Fruit fly (Drosophila melanogaster): ENCODE measurements around the gene RPA2.
A peak's percentile ranks its signal among the peaks of the same experiment; 100 is the strongest.

RPA2 gene

DNA sequence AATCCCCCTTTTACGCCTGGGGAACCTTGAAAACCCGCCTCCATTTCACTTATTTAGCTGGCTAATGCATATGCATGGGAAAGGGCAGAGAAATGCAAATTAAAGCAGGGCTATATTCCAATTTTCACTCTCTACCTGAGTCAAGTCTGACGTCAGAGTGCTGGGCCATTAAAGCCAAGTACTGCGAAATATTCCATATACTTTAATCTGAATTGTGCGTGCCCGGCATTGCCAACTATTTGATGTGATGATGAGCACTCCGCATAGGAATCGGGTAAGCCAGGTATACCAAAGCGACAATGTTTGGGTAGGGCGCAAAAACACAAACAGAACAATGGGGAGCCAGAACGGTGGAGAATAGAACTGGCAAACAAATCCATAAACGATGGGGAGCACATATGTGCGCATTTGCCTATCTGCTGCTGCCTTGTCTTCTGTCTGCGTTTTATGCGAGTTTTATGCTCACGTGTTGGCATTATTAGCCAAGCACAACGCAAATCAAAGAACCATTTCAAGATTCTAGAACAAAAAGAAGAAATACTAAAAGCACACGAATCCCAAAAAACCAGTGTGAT is 46.3 kb downstream of the RPA2 start:
- TF ChIP-seq gfzf (GFP tag; optimal IDR thresholded peaks at IDR 0.05) (no peak), CG7357 (GFP tag; IDR thresholded peaks at IDR 0.05) (no peak), row (GFP tag; IDR thresholded peaks at IDR 0.05) (no peak), CG16815 (GFP tag; optimal IDR thresholded peaks at IDR 0.05) (no peak), B-H2 (GFP tag; optimal IDR thresholded peaks at IDR 0.05) (peak; percentile 16), CG1603 (tag; optimal IDR thresholded peaks at IDR 0.05) (no peak), CG34376 (GFP tag; optimal IDR thresholded peaks at IDR 0.05) (no peak), pfk (GFP tag; optimal IDR thresholded peaks at IDR 0.05) (no peak), abd-A (tag; optimal IDR thresholded peaks at IDR 0.05) (peak; percentile 44), CG8290 (GFP tag; optimal IDR thresholded peaks at IDR 0.05) (no peak), CG8290 (tag; optimal IDR thresholded peaks at IDR 0.05) (peak in 1 of 2 experiments; percentile 52), Med (GFP tag) (peak; percentile 67), sd (tag; optimal IDR thresholded peaks at IDR 0.05) (peak; percentile 49), CoRest (tag; optimal IDR thresholded peaks at IDR 0.05) (no peak), Eip74EF (GFP tag; optimal IDR thresholded peaks at IDR 0.05) (no peak), psq (GFP tag; optimal IDR thresholded peaks at IDR 0.05) (no peak), CG3407 (GFP tag; optimal IDR thresholded peaks at IDR 0.05) (no peak), ac (GFP tag; optimal IDR thresholded peaks at IDR 0.05) (no peak), NFAT (GFP tag; IDR thresholded peaks at IDR 0.05) (peak; percentile 23; the same call in 1 of the 2 replicates), CG13894 (tag; optimal IDR thresholded peaks at IDR 0.05) (peak; percentile 66), so (GFP tag; IDR thresholded peaks at IDR 0.05) (0 out of 3 replicates have a peak, but pooled peaks have one; percentile 23), bigmax (GFP tag; optimal IDR thresholded peaks at IDR 0.05) (no peak), Hmr (GFP tag; optimal IDR thresholded peaks at IDR 0.05) (peak; percentile 3), CG13624 (GFP tag; optimal IDR thresholded peaks at IDR 0.05) (peak; percentile 35), schlank (tag; optimal IDR thresholded peaks at IDR 0.05) (no peak), sima (GFP tag; optimal IDR thresholded peaks at IDR 0.05) (no peak), cwo (GFP tag; optimal IDR thresholded peaks at IDR 0.05) (peak; percentile 81), CG18599 (GFP tag; optimal IDR thresholded peaks at IDR 0.05) (peak; percentile 12), CG34422 (GFP tag; IDR thresholded peaks at IDR 0.05) (no peak), lmd (GFP tag; IDR thresholded peaks at IDR 0.05) (no peak), vvl (GFP tag; IDR thresholded peaks at IDR 0.05) (peak; percentile 59; the same call in 1 of the 2 replicates), tup (GFP tag; optimal IDR thresholded peaks at IDR 0.05) (no peak), chinmo (GFP tag; IDR thresholded peaks at IDR 0.05; ENCODE audit: partially characterized antibody) (0 out of 4 replicates have a peak, but pooled peaks have one; percentile 47), Oaz (GFP tag; IDR thresholded peaks at IDR 0.05) (no peak), CkIIα-i1 (GFP tag; IDR thresholded peaks at IDR 0.05) (no peak), CG12769 (tag; optimal IDR thresholded peaks at IDR 0.05) (peak; percentile 58), Mes4 (GFP tag; optimal IDR thresholded peaks at IDR 0.05) (no peak), Adf1 (GFP tag; IDR thresholded peaks at IDR 0.05) (no peak), gsb-n (tag; optimal IDR thresholded peaks at IDR 0.05) (no peak)

dm6 chr2L:20878463-20878862 is 47.5 kb downstream of the RPA2 start:
- peak; percentile 69 for TF ChIP-seq gem (tag; optimal IDR thresholded peaks at IDR 0.05)
- peak in 1 of 2 experiments; percentile 15 for TF ChIP-seq Eip74EF (GFP tag; optimal IDR thresholded peaks at IDR 0.05)
- TF ChIP-seq sens (GFP tag): peak; percentile 2
- TF ChIP-seq Med (GFP tag): peak; percentile 32
- TF ChIP-seq Doc3 (GFP tag; IDR thresholded peaks at IDR 0.05; ENCODE audit: partially characterized antibody): no peak
- TF ChIP-seq cato (GFP tag; optimal IDR thresholded peaks at IDR 0.05; ENCODE audit: borderline replicate concordance): no peak
- peak in 1 of 2 experiments; percentile 10 for TF ChIP-seq Hr78 (GFP tag; optimal IDR thresholded peaks at IDR 0.05)
- TF ChIP-seq Ets65A (GFP tag): peak; percentile 75
- TF ChIP-seq bsh (GFP tag; optimal IDR thresholded peaks at IDR 0.05): no peak
- peak; percentile 44 for TF ChIP-seq CG34376 (GFP tag; optimal IDR thresholded peaks at IDR 0.05)
- no peak for TF ChIP-seq CG2129 (GFP tag; IDR thresholded peaks at IDR 0.05; ENCODE audit: partially characterized antibody)
- TF ChIP-seq repo (GFP tag; optimal IDR thresholded peaks at IDR 0.05): no peak
- peak; percentile 44 for TF ChIP-seq CG15479 (GFP tag; optimal IDR thresholded peaks at IDR 0.05)
